Fruit fly (Drosophila melanogaster) Kc167 (cell line): ENCODE measurements around the gene CG42458.
"Not testable (repeated sequence)": the region's sequence is repeated elsewhere in the genome, so short reads cannot be mapped to it uniquely, and the experiment has no call there.

ENCODE experiments used
- Myc ChIP-seq: fragments of >200 bp; optimal IDR thresholded peaks from 2 replicates; lab custom pipeline; 2017; ENCODE audit warnings: missing external identifiers
- Sin3A ChIP-seq: fragments of >200 bp; optimal IDR thresholded peaks from 2 replicates; lab custom pipeline; 2018; ENCODE audit warnings: missing external identifiers
- h ChIP-seq: fragments of >200 bp; optimal IDR thresholded peaks from 3 replicates; lab custom pipeline; 2018; ENCODE audit warnings: missing external identifiers
- insv ChIP-seq: fragments of >200 bp; optimal IDR thresholded peaks from 3 replicates; lab custom pipeline; 2018; ENCODE audit warnings: missing external identifiers
- psq ChIP-seq: fragments of >200 bp; optimal IDR thresholded peaks from 2 replicates; lab custom pipeline; 2017; ENCODE audit warnings: missing external identifiers
- ttk ChIP-seq: sonication (Bioruptor generic); optimal IDR thresholded peaks from 2 replicates; lab custom pipeline; 2017; ENCODE audit warnings: missing external identifiers

The CG42458 gene

DNA sequence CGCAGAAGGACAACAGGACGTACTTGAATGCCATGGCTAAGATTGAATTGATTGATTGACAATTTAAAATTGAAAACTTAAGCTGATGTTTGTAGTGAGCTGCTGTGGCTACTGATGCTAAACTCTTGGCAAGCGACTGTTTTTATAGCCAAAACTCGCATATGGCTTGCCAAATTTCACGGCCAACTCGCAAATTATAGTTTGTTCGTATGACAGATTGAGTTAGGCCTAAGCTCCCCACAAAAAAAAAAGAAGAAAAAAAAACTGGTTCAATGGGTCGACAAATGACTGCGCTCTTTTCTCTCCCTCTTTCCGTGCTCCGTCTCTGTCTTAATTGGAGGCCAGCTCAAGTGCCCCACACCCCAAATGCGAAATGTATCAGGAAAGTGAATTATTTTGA is 46.6 kb downstream of the CG42458 start, which contains the start of gene CG8543:
Gene CG8543, minus strand, starts transcription at position 101 of the 400 bp plus-strand sequence.
- no peak for TF ChIP-seq Sin3A
- TF ChIP-seq psq (lab: Kevin White, UChicago) = no peak
- no peak for TF ChIP-seq insv (lab: Kevin White, UChicago)
- TF ChIP-seq ttk = no peak
- no peak for TF ChIP-seq Myc
- no peak for TF ChIP-seq h (lab: Kevin White, UChicago)

DNA sequence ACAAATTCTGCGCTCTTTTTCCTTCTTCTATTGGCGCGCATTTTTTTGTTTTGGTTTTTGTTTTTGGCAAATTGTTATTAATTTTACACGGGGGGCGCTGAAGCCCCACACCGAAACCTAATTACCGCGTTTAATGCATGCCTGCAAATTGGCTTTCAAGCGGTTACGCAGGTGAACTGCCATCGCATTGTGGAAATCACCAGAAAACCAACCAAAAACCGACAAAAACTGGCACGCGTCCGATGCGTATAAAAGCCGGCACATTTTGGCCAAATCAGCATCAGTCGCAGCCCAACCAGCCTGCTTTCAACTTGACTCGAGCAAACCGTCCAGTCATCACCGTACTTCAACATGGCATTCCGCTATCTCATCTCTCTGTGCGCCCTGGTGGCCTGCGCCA is 47.6 kb downstream of the CG42458 start, which contains the start of gene CG8541:
Gene CG8541, plus strand, starts transcription at position 301 of the 400 bp plus-strand sequence.
- TF ChIP-seq Sin3A (no peak), insv (lab: Kevin White, UChicago) (no peak), Myc (no peak), ttk (no peak), psq (lab: Kevin White, UChicago) (no peak), h (lab: Kevin White, UChicago) (no peak)

DNA sequence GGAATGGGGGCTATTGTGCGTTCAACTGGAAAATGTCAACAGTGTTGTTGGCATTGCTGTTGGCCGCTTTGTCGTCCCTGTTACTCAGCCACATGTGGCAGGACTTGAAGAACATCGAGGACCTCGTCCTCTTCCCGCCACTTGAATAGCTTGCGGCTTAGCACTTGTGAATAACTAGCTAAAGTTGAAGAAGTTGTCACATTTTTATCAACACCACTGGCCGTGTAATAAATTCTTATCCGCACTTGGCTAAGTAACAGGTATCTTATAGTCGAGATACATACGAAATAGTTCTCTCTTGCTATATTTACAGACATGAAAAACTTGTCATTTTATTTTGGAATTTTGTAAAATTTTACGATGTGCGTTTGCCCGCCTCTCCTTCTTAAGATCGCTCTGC is 51.6 kb downstream of the CG42458 start, which contains the start of gene CG43292:
Gene CG43292, plus strand, starts transcription at position 301 of the 400 bp plus-strand sequence.
- TF ChIP-seq ttk = no peak
- no peak for TF ChIP-seq Myc
- no peak for TF ChIP-seq h (lab: Kevin White, UChicago)
- TF ChIP-seq insv (lab: Kevin White, UChicago) = no peak
- TF ChIP-seq Sin3A = no peak
- TF ChIP-seq psq (lab: Kevin White, UChicago) = no peak

DNA sequence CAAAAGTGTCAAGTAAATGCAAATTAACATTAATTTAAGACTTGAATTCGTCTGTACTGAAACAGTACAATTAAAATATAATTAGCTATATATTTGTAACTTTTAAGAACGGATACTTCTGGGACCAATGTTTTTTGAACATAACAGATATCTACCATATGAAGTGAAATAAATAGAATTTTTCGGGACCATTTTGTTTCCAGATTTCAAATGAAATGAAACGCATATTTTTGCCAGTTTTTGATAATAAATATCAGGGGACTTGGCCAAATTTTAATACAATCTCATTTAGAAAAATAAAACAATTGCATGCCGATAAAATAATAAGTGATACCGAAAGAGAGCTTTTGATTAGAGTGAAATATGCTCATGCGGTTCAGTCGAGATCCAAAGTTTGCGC is 62.0 kb downstream of the CG42458 start, which contains the start of gene mthl6:
Gene mthl6, plus strand, starts transcription at position 301 of the 400 bp plus-strand sequence.
- TF ChIP-seq psq (lab: Kevin White, UChicago) = no peak

DNA sequence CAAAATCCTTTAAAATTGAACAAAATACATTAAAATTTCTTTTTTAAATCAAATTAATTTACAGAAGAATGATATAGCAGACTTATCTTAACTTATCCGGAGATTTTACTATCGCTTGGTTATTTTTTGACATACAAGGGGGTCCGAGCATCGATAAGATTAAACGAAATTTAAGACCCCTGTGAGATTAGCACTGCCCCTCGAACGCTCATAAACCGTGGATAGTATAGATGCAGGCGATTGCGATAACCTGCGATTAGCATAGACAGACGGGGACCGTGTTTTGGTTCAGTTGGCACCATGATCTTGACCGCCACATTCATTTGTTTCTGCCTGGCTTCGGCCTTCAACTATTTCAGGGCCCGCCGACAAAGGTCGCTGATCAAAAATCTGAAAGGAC is 67.9 kb downstream of the CG42458 start, which contains the start of gene Cyp316a1:
Gene Cyp316a1, plus strand, starts transcription at position 301 of the 400 bp plus-strand sequence.
- TF ChIP-seq Sin3A = no peak
- no peak for TF ChIP-seq Myc
- TF ChIP-seq insv (lab: Kevin White, UChicago) = no peak
- no peak for TF ChIP-seq h (lab: Kevin White, UChicago)
- TF ChIP-seq ttk = no peak
- TF ChIP-seq psq (lab: Kevin White, UChicago) = no peak

DNA sequence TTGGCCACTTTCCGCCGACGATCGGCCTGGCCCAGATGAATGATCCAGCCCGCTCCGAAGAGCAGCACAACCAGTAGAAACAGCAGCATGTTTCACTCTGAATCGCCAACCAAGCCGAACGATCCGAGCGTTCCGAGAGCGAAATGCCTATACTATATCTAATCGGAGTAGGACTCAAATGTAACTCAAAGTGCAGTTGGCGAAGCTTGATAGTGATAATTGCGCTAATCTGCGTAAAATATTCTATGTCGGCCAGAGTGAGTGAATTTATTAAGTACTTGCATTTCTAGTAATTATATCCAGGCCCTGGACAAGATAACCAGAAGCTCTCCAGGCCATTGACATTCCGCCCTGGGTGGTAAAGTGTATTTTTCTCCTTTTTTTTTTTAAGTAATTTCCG is 72.5 kb downstream of the CG42458 start, which contains the start of gene Cyp4d8:
Gene Cyp4d8, minus strand, starts transcription at position 101 of the 400 bp plus-strand sequence.
- TF ChIP-seq ttk (no peak), insv (lab: Kevin White, UChicago) (no peak), psq (lab: Kevin White, UChicago) (no peak), Myc (no peak), h (lab: Kevin White, UChicago) (no peak), Sin3A (no peak)

DNA sequence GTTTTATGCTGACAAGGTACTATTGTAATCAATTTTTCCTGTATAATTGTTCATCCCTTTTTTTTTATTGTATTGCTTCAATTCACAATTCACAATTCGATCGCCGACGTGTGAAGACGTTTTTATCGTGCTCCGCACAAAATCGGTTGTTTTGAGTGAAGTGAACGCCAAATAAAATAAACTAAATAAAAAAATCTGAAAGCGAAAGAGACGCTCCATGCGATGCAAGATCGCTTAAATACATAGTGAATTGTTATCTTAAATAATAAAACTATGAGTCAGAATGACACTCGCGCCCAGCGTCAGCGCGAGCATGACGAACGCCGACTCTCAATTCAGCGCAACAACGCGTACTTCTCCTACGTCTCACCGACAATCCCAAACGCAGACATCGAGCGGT is 75.1 kb downstream of the CG42458 start, which contains the start of gene CG8539:
Gene CG8539, minus strand, starts transcription at position 101 of the 400 bp plus-strand sequence.
- TF ChIP-seq h (lab: Kevin White, UChicago); Sin3A; ttk: not testable (repeated sequence)
